Worm (Caenorhabditis elegans): ENCODE results near the gene F52E1.3.

Gene F52E1.3

ce11 chrV:8357756-8358155 is 36.8 kb upstream of the F52E1.3 start:
- no peak for TF ChIP-seq attf-6 (GFP tag; IDR thresholded peaks at IDR 0.05)
- peak; percentile 25 for TF ChIP-seq ztf-18 (tag; optimal IDR thresholded peaks at IDR 0.05)
- no peak for TF ChIP-seq egl-44 (GFP tag; IDR thresholded peaks at IDR 0.05)
- TF ChIP-seq akir-1 (GFP tag; optimal IDR thresholded peaks at IDR 0.05), result no peak
- TF ChIP-seq lin-54 (GFP tag; optimal IDR thresholded peaks at IDR 0.05), result peak; percentile 14
- TF ChIP-seq ets-4 (GFP tag; optimal IDR thresholded peaks at IDR 0.05), result no peak
- TF ChIP-seq hmg-20 (GFP tag; IDR thresholded peaks at IDR 0.05), result no peak
- no peak for TF ChIP-seq snpc-4 (GFP tag; optimal IDR thresholded peaks at IDR 0.05)
- TF ChIP-seq snpc-4 (tag; optimal IDR thresholded peaks at IDR 0.05), result peak in 1 of 4 experiments; percentile 35
- TF ChIP-seq hrde-1 (tag; optimal IDR thresholded peaks at IDR 0.05; ENCODE audit: borderline replicate concordance), result peak; percentile 39
- TF ChIP-seq madf-6 (GFP tag; IDR thresholded peaks at IDR 0.05), result peak; percentile 19; the same call in 1 of the 2 replicates
- no peak for TF ChIP-seq repo-1 (tag; optimal IDR thresholded peaks at IDR 0.05)

ce11 chrV:8358702-8359101 is 35.9 kb upstream of the F52E1.3 start:
- no peak for TF ChIP-seq aptf-2 (GFP tag; conservative IDR thresholded peaks at IDR 0.05)
- no peak for TF ChIP-seq nhr-90 (tag; optimal IDR thresholded peaks at IDR 0.05)
- no peak for TF ChIP-seq attf-5 (GFP tag; optimal IDR thresholded peaks at IDR 0.05)
- no peak for TF ChIP-seq snpc-1.1 (tag; optimal IDR thresholded peaks at IDR 0.05; ENCODE audit: insufficient read depth)
- TF ChIP-seq nhr-120 (GFP tag; IDR thresholded peaks at IDR 0.05), result no peak
- TF ChIP-seq nfya-2 (GFP tag; IDR thresholded peaks at IDR 0.05), result no peak
- TF ChIP-seq ceh-58 (GFP tag; IDR thresholded peaks at IDR 0.05), result no peak
- TF ChIP-seq lsl-1 (GFP tag; optimal IDR thresholded peaks at IDR 0.05), result no peak
- no peak for TF ChIP-seq sea-2 (GFP tag; IDR thresholded peaks at IDR 0.05)
- no peak for TF ChIP-seq xnd-1 (tag; optimal IDR thresholded peaks at IDR 0.05)
- no peak for TF ChIP-seq D2030.7 (GFP tag; IDR thresholded peaks at IDR 0.05)

ce11 chrV:8359113-8359564 is 35.5 kb upstream of the F52E1.3 start, which contains the start of gene mpdu-1:
Gene mpdu-1, minus strand, starts transcription at chrV:8359163.
- TF ChIP-seq sptf-2 (GFP tag; optimal IDR thresholded peaks at IDR 0.05), result no peak
- TF ChIP-seq snpc-3.4 (tag; optimal IDR thresholded peaks at IDR 0.05), result peak; percentile 52
- TF ChIP-seq snpc-1.3 (tag; optimal IDR thresholded peaks at IDR 0.05; ENCODE audit: insufficient read depth), result peak; percentile 20
- peak; percentile 67 for TF ChIP-seq lin-40 (tag; optimal IDR thresholded peaks at IDR 0.05)
- TF ChIP-seq nhr-80 (tag; optimal IDR thresholded peaks at IDR 0.05), result peak; percentile 67
- peak; percentile 28 for TF ChIP-seq dpl-1 (GFP tag; optimal IDR thresholded peaks at IDR 0.05)
- TF ChIP-seq efl-1 (GFP tag; optimal IDR thresholded peaks at IDR 0.05), result peak; percentile 26
- no peak for TF ChIP-seq cebp-2 (GFP tag; IDR thresholded peaks at IDR 0.05)
- peak; percentile 94 for TF ChIP-seq ztf-18 (tag; optimal IDR thresholded peaks at IDR 0.05)
- TF ChIP-seq lsl-1 (GFP tag; optimal IDR thresholded peaks at IDR 0.05), result peak; percentile 42
- peak; percentile 12 for TF ChIP-seq ZK185.1 (tag; optimal IDR thresholded peaks at IDR 0.05; ENCODE audit: poor library complexity, severe bottlenecking)
- TF ChIP-seq snpc-4 (GFP tag; optimal IDR thresholded peaks at IDR 0.05), result peak; percentile 28
- peak in 2 of 4 experiments; percentile 72 to 82 for TF ChIP-seq snpc-4 (tag; optimal IDR thresholded peaks at IDR 0.05)
- TF ChIP-seq xnd-1 (tag; optimal IDR thresholded peaks at IDR 0.05), result peak; percentile 29
- peak; percentile 21 for TF ChIP-seq him-1 (tag; optimal IDR thresholded peaks at IDR 0.05)
- peak; percentile 74 for TF ChIP-seq F23B12.7 (tag; optimal IDR thresholded peaks at IDR 0.05; ENCODE audit: insufficient read depth)
- TF ChIP-seq attf-6 (GFP tag; IDR thresholded peaks at IDR 0.05), result no peak
- no peak for TF ChIP-seq F57A8.1 (GFP tag; optimal IDR thresholded peaks at IDR 0.05)
- TF ChIP-seq snpc-1.1 (tag; optimal IDR thresholded peaks at IDR 0.05; ENCODE audit: insufficient read depth), result peak; percentile 57
- TF ChIP-seq egl-18 (GFP tag; IDR thresholded peaks at IDR 0.05), result no peak
